Worm (Caenorhabditis elegans) whole organism, midembryonic: ENCODE results near the gene F18E3.13.

Source experiments
- T22C8.4 ChIP-seq: fragments of 200-800 bp; sonication (Bioruptor generic); IDR thresholded peaks from 2 replicates; pipeline ENCODE4 v1.3.6; 2022; ENCODE audit warnings: missing genetic modification characterization, missing compliant biosample characterization
- cog-1 ChIP-seq: sonication (generic microtip); optimal IDR thresholded peaks from 2 replicates; lab custom pipeline; 2016; ENCODE audit warnings: missing genetic modification characterization, missing compliant biosample characterization
- flt-1 ChIP-seq: fragments of 200-800 bp; sonication (Bioruptor generic); IDR thresholded peaks from 2 replicates; pipeline ENCODE4 v1.3.6; 2022; ENCODE audit warnings: missing genetic modification characterization, missing compliant biosample characterization
- klf-2 ChIP-seq: fragments of 200-800 bp; sonication (Bioruptor generic); conservative IDR thresholded peaks from 2 replicates; pipeline ENCODE4 v1.3.6; 2022; ENCODE audit warnings: missing genetic modification reagents, missing genetic modification characterization, missing compliant biosample characterization
- med-1 ChIP-seq: sonication (generic microtip); optimal IDR thresholded peaks from 2 replicates; lab custom pipeline; 2017; ENCODE audit warnings: missing genetic modification characterization, mild to moderate bottlenecking, missing compliant biosample characterization, antibody characterized with exemption, missing genetic modification reagents; ENCODE audit not compliant: insufficient read depth
- ref-1 ChIP-seq: fragments of 200-800 bp; sonication (Bioruptor generic); conservative IDR thresholded peaks from 2 replicates; pipeline ENCODE4 v1.3.6; 2022; ENCODE audit warnings: missing genetic modification reagents, missing genetic modification characterization, missing compliant biosample characterization
- tab-1 ChIP-seq: fragments of 200-800 bp; sonication (Bioruptor generic); IDR thresholded peaks from 2 replicates; pipeline ENCODE4 v1.3.6; 2022; ENCODE audit warnings: missing genetic modification characterization, missing compliant biosample characterization
- ztf-23 ChIP-seq: fragments of 200-800 bp; sonication (Bioruptor generic); IDR thresholded peaks from 2 replicates; pipeline ENCODE4 v1.3.6; 2022; ENCODE audit warnings: missing genetic modification reagents, missing genetic modification characterization, missing compliant biosample characterization
- ztf-29 ChIP-seq: fragments of 200-800 bp; sonication (Bioruptor generic); IDR thresholded peaks from 2 replicates; pipeline ENCODE4 v1.3.6; 2022; ENCODE audit warnings: missing genetic modification reagents, missing genetic modification characterization, missing compliant biosample characterization

ce11 chrV:7431016-7431415, 15.1 kb downstream of the F18E3.13 start, which contains the start of gene srw-71:
- no peak for TF ChIP-seq tab-1 (GFP tag; lab: Robert Waterston, UW)
- no peak for TF ChIP-seq ztf-29
- no peak for TF ChIP-seq T22C8.4 (GFP tag; lab: Robert Waterston, UW)
- TF ChIP-seq flt-1 = no peak
- TF ChIP-seq cog-1 = no peak
- TF ChIP-seq ztf-23 (GFP tag; lab: Robert Waterston, UW) = no peak
- TF ChIP-seq med-1 = no peak
- no peak for TF ChIP-seq klf-2 (GFP tag; lab: Robert Waterston, UW)
- TF ChIP-seq ref-1 (GFP tag; lab: Robert Waterston, UW) = no peak
